Fruit fly (Drosophila melanogaster) whole organism, prepupa: ENCODE data around the gene CG7914.

Source experiments
- CG10631 ChIP-seq: fragments of 200-800 bp; sonication (Bioruptor generic); optimal IDR thresholded peaks from 2 replicates; lab custom pipeline; 2016; ENCODE audit warnings: missing biosample characterization, missing genetic modification characterization
- CG10669 ChIP-seq: fragments of 200-800 bp; sonication (Bioruptor generic); optimal IDR thresholded peaks from 3 replicates; lab custom pipeline; 2018; ENCODE audit warnings: missing biosample characterization, mild to moderate bottlenecking, missing genetic modification characterization, moderate library complexity
- CG11294 ChIP-seq: fragments of 200-800 bp; sonication (Bioruptor generic); IDR thresholded peaks from 2 replicates; pipeline ENCODE4 v1.3.6; 2022; ENCODE audit warnings: missing biosample characterization, missing genetic modification characterization
- CG11762 ChIP-seq: fragments of 200-800 bp; sonication (Bioruptor generic); optimal IDR thresholded peaks from 3 replicates; lab custom pipeline; 2016; ENCODE audit warnings: missing biosample characterization, missing genetic modification characterization; ENCODE audit not compliant: insufficient read depth
- CG11902 ChIP-seq: fragments of 200-800 bp; sonication (Bioruptor generic); optimal IDR thresholded peaks from 3 replicates; lab custom pipeline; 2016; ENCODE audit warnings: missing biosample characterization, missing genetic modification characterization
- CG15336 ChIP-seq: fragments of 200-800 bp; sonication (Bioruptor generic); IDR thresholded peaks from 2 replicates; pipeline ENCODE4 v1.3.6; 2022; ENCODE audit warnings: missing biosample characterization, missing genetic modification characterization
- CG1621 ChIP-seq: fragments of 200-800 bp; sonication (Bioruptor generic); optimal IDR thresholded peaks from 3 replicates; lab custom pipeline; 2018; ENCODE audit warnings: missing biosample characterization, mild to moderate bottlenecking, missing genetic modification characterization
- CG16779 ChIP-seq: fragments of 200-800 bp; sonication (Bioruptor generic); optimal IDR thresholded peaks from 3 replicates; lab custom pipeline; 2017; ENCODE audit warnings: missing biosample characterization, mild to moderate bottlenecking, missing genetic modification characterization
- CG3032 ChIP-seq: fragments of 200-800 bp; optimal IDR thresholded peaks from 2 replicates; lab custom pipeline; 2019; ENCODE audit warnings: missing biosample characterization, mild to moderate bottlenecking, missing genetic modification characterization, moderate library complexity
- CG32006 ChIP-seq: fragments of 200-800 bp; sonication (Bioruptor generic); optimal IDR thresholded peaks from 3 replicates; lab custom pipeline; 2017; ENCODE audit warnings: missing biosample characterization, mild to moderate bottlenecking, missing genetic modification characterization
- CG6792 ChIP-seq: fragments of 200-800 bp; sonication (Bioruptor generic); optimal IDR thresholded peaks from 3 replicates; lab custom pipeline; 2016; ENCODE audit warnings: missing biosample characterization, missing genetic modification characterization
- CG6808 ChIP-seq: fragments of 200-800 bp; sonication (Bioruptor generic); optimal IDR thresholded peaks from 3 replicates; lab custom pipeline; 2017; ENCODE audit warnings: missing biosample characterization, missing genetic modification characterization, mild to moderate bottlenecking, moderate library complexity, missing genetic modification reagents
- CG6854 ChIP-seq: fragments of 200-800 bp; sonication (Bioruptor generic); optimal IDR thresholded peaks from 2 replicates; lab custom pipeline; 2017; ENCODE audit warnings: missing biosample characterization, mild to moderate bottlenecking, missing genetic modification characterization
- CG8119 ChIP-seq: fragments of 200-800 bp; sonication (Bioruptor generic); IDR thresholded peaks from 3 replicates; pipeline ENCODE4 v1.3.6; 2022; ENCODE audit warnings: missing biosample characterization, missing genetic modification characterization
- CG8319 ChIP-seq: fragments of 200-800 bp; sonication (Bioruptor generic); optimal IDR thresholded peaks from 3 replicates; lab custom pipeline; 2016; ENCODE audit warnings: missing biosample characterization, missing genetic modification characterization
- CG8632 ChIP-seq: fragments of 200-800 bp; sonication (Bioruptor generic); optimal IDR thresholded peaks from 3 replicates; lab custom pipeline; 2016; ENCODE audit warnings: missing biosample characterization, missing genetic modification characterization
- CG9139 ChIP-seq: fragments of 200-800 bp; sonication (Bioruptor generic); optimal IDR thresholded peaks from 3 replicates; lab custom pipeline; 2017; ENCODE audit warnings: missing biosample characterization, mild to moderate bottlenecking, missing genetic modification characterization
- Eip75B ChIP-seq: fragments of 200-800 bp; sonication (Bioruptor generic); optimal IDR thresholded peaks from 3 replicates; lab custom pipeline; 2016; ENCODE audit warnings: missing biosample characterization, missing genetic modification characterization
- Eip78C ChIP-seq: fragments of 200-800 bp; sonication (Bioruptor generic); peaks from one replicate; lab custom pipeline; 2016; ENCODE audit warnings: missing biosample characterization, missing genetic modification characterization
- Eip93F ChIP-seq: fragments of 200-800 bp; sonication (Bioruptor generic); optimal IDR thresholded peaks from 2 replicates; lab custom pipeline; 2016; ENCODE audit warnings: missing biosample characterization, mild to moderate bottlenecking, missing genetic modification characterization
- Ets21C ChIP-seq: fragments of 200-800 bp; sonication (Bioruptor generic); optimal IDR thresholded peaks from 3 replicates; lab custom pipeline; 2016; ENCODE audit warnings: missing biosample characterization, missing genetic modification characterization
- Gug ChIP-seq: fragments of 200-800 bp; sonication (Bioruptor generic); IDR thresholded peaks from 2 replicates; pipeline ENCODE4 v1.3.6; 2022; ENCODE audit warnings: missing biosample characterization, missing genetic modification characterization
- Hr38 ChIP-seq: sonication (Bioruptor generic); optimal IDR thresholded peaks from 2 replicates; lab custom pipeline; 2016; ENCODE audit warnings: missing biosample characterization, missing genetic modification characterization
- Hr4 ChIP-seq: fragments of 200-800 bp; sonication (Bioruptor generic); optimal IDR thresholded peaks from 3 replicates; lab custom pipeline; 2016; ENCODE audit warnings: missing biosample characterization, missing genetic modification characterization
- Lpt ChIP-seq: fragments of 200-800 bp; sonication (Bioruptor generic); optimal IDR thresholded peaks from 3 replicates; lab custom pipeline; 2016; ENCODE audit warnings: missing biosample characterization, missing genetic modification characterization
- Met ChIP-seq: fragments of 200-800 bp; sonication (Bioruptor generic); optimal IDR thresholded peaks from 3 replicates; lab custom pipeline; 2016; ENCODE audit warnings: missing biosample characterization, missing genetic modification characterization
- OdsH ChIP-seq: fragments of 200-800 bp; sonication (Bioruptor generic); optimal IDR thresholded peaks from 3 replicates; lab custom pipeline; 2016; ENCODE audit warnings: missing biosample characterization, missing genetic modification characterization
- Smox ChIP-seq: fragments of 200-800 bp; sonication (Bioruptor generic); optimal IDR thresholded peaks from 3 replicates; lab custom pipeline; 2016; ENCODE audit warnings: missing biosample characterization, missing genetic modification characterization
- Sox102F ChIP-seq: fragments of 200-800 bp; sonication (Bioruptor generic); optimal IDR thresholded peaks from 2 replicates; lab custom pipeline; 2016; ENCODE audit warnings: missing biosample characterization, mild to moderate bottlenecking, missing genetic modification characterization
- Sox14 ChIP-seq: fragments of 200-800 bp; sonication (Bioruptor generic); optimal IDR thresholded peaks from 3 replicates; lab custom pipeline; 2016; ENCODE audit warnings: missing biosample characterization, missing genetic modification characterization
- Sox15 ChIP-seq: fragments of 200-800 bp; sonication (Bioruptor generic); optimal IDR thresholded peaks from 3 replicates; lab custom pipeline; 2016; ENCODE audit warnings: missing biosample characterization, missing genetic modification characterization
- acj6 ChIP-seq: fragments of 200-800 bp; sonication (Bioruptor generic); optimal IDR thresholded peaks from 3 replicates; lab custom pipeline; 2016; ENCODE audit warnings: missing biosample characterization, missing genetic modification characterization
- dac ChIP-seq: fragments of 200-800 bp; sonication (Bioruptor generic); optimal IDR thresholded peaks from 2 replicates; lab custom pipeline; 2017; ENCODE audit warnings: missing biosample characterization, mild to moderate bottlenecking, missing genetic modification characterization
- eg ChIP-seq: fragments of 200-800 bp; sonication (Bioruptor generic); IDR thresholded peaks from 3 replicates; pipeline ENCODE4 v1.3.6; 2022; ENCODE audit warnings: missing biosample characterization, missing genetic modification characterization
- esn ChIP-seq: fragments of 200-800 bp; sonication (Bioruptor generic); optimal IDR thresholded peaks from 2 replicates; lab custom pipeline; 2016; ENCODE audit warnings: missing biosample characterization, mild to moderate bottlenecking, missing genetic modification characterization, moderate library complexity
- fd59A ChIP-seq: fragments of 200-800 bp; sonication (Bioruptor generic); optimal IDR thresholded peaks from 2 replicates; lab custom pipeline; 2017; ENCODE audit warnings: missing biosample characterization, mild to moderate bottlenecking, missing genetic modification characterization, missing genetic modification reagents
- fkh ChIP-seq: fragments of 200-800 bp; sonication (Bioruptor generic); optimal IDR thresholded peaks from 3 replicates; lab custom pipeline; 2017; ENCODE audit warnings: missing biosample characterization, mild to moderate bottlenecking, missing genetic modification characterization, moderate library complexity
- lz ChIP-seq: fragments of 200-800 bp; sonication (Bioruptor generic); optimal IDR thresholded peaks from 3 replicates; lab custom pipeline; 2016; ENCODE audit warnings: missing biosample characterization, missing genetic modification characterization
- pdm3 ChIP-seq: fragments of 200-800 bp; sonication (Bioruptor generic); optimal IDR thresholded peaks from 3 replicates; lab custom pipeline; 2016; ENCODE audit warnings: missing biosample characterization, missing genetic modification characterization
- salr ChIP-seq, 2 experiments: fragments of 200-800 bp; sonication (Bioruptor generic); optimal IDR thresholded peaks; 3 replicates each; lab custom pipeline; 2016 to 2018; ENCODE audit warnings: missing biosample characterization in 2 of 2, missing genetic modification characterization in 2 of 2, mild to moderate bottlenecking in 1 of 2
- spab ChIP-seq: fragments of 200-800 bp; sonication (Bioruptor generic); optimal IDR thresholded peaks from 2 replicates; lab custom pipeline; 2017; ENCODE audit warnings: missing biosample characterization, mild to moderate bottlenecking, missing genetic modification characterization, missing genetic modification reagents
- ss ChIP-seq, 2 experiments: fragments of 200-800 bp; sonication (Bioruptor generic); optimal IDR thresholded peaks; 2 replicates in 1 of 2; 3 replicates in 1 of 2; lab custom pipeline; 2017 to 2018; ENCODE audit warnings: mild to moderate bottlenecking in 2 of 2, missing biosample characterization in 2 of 2, missing genetic modification characterization in 2 of 2, moderate library complexity in 1 of 2
- svp ChIP-seq: fragments of 200-800 bp; sonication (Bioruptor generic); peaks from one replicate; lab custom pipeline; 2016; ENCODE audit warnings: missing biosample characterization, missing genetic modification characterization
- topi ChIP-seq: fragments of 200-800 bp; sonication (Bioruptor generic); optimal IDR thresholded peaks from 3 replicates; lab custom pipeline; 2016; ENCODE audit warnings: missing biosample characterization, missing genetic modification characterization
- vri ChIP-seq: fragments of 200-800 bp; sonication (Bioruptor generic); optimal IDR thresholded peaks from 3 replicates; lab custom pipeline; 2016; ENCODE audit warnings: missing biosample characterization, mild to moderate bottlenecking, missing genetic modification characterization

The CG7914 gene

dm6 chrX:19166152-19166935, 26.9 kb downstream of the CG7914 start (continued):
- TF ChIP-seq Sox14 (GFP tag; lab: Kevin White, UChicago) (no peak), topi (GFP tag; lab: Kevin White, UChicago) (peak; percentile 48), CG6808 (GFP tag; lab: Kevin White, UChicago) (peak; percentile 41), acj6 (GFP tag; lab: Kevin White, UChicago) (peak; percentile 44), CG15336 (GFP tag; lab: Robert Waterston, UW) (no peak), Hr4 (GFP tag; lab: Kevin White, UChicago) (peak; percentile 51), Gug (GFP tag; lab: Robert Waterston, UW) (no peak), Lpt (no peak), salr (GFP tag; optimal IDR thresholded peaks at IDR 0.05; lab: Kevin White, UChicago) (peak in 1 of 2 experiments; percentile 14), Smox (GFP tag; lab: Kevin White, UChicago) (peak; percentile 45)

dm6 chrX:19165144-19166011, 27.9 kb downstream of the CG7914 start:
- TF ChIP-seq vri (GFP tag; lab: Kevin White, UChicago), result peak; percentile 67
- no peak for TF ChIP-seq Sox14 (GFP tag; lab: Kevin White, UChicago)
- peak; percentile 67 for TF ChIP-seq eg (GFP tag; lab: Robert Waterston, UW)
- TF ChIP-seq dac (GFP tag; lab: Kevin White, UChicago), result no peak
- TF ChIP-seq lz (GFP tag; lab: Kevin White, UChicago), result peak; percentile 12
- TF ChIP-seq fd59A (GFP tag; lab: Kevin White, UChicago), result no peak
- TF ChIP-seq Sox102F (GFP tag; lab: Kevin White, UChicago), result no peak
- no peak for TF ChIP-seq Eip75B
- TF ChIP-seq CG1621 (tag; lab: Kevin White, UChicago), result peak; percentile 59
- TF ChIP-seq fkh (GFP tag; lab: Kevin White, UChicago), result no peak
- TF ChIP-seq CG10631 (GFP tag; lab: Kevin White, UChicago), result no peak
- peak; percentile 63 for TF ChIP-seq CG9139 (GFP tag; lab: Kevin White, UChicago)
- TF ChIP-seq pdm3 (GFP tag; lab: Kevin White, UChicago), result peak; percentile 5
- TF ChIP-seq CG11762, result no peak
- TF ChIP-seq CG11294, result no peak
- TF ChIP-seq Sox15 (GFP tag; lab: Kevin White, UChicago), result no peak
- no peak for TF ChIP-seq CG6854
- no peak for TF ChIP-seq CG6792 (GFP tag; lab: Kevin White, UChicago)
- no peak for TF ChIP-seq Ets21C (GFP tag; lab: Kevin White, UChicago)
- peak; percentile 86 for TF ChIP-seq Eip78C
- TF ChIP-seq Met, result no peak
- peak; percentile 17 for TF ChIP-seq Smox (GFP tag; lab: Kevin White, UChicago)
- peak; percentile 15 for TF ChIP-seq topi (GFP tag; lab: Kevin White, UChicago)
- peak; percentile 35; the same call in 1 of the 3 replicates for TF ChIP-seq CG8119
- peak; percentile 48 for TF ChIP-seq CG6808 (GFP tag; lab: Kevin White, UChicago)
- no peak for TF ChIP-seq OdsH (GFP tag; lab: Kevin White, UChicago)
- no peak for TF ChIP-seq Hr38 (GFP tag; lab: Kevin White, UChicago)
- peak; percentile 37 for TF ChIP-seq CG3032
- no peak for TF ChIP-seq Lpt
- TF ChIP-seq CG16779 (tag; lab: Kevin White, UChicago), result no peak
- TF ChIP-seq CG8632, result no peak
- peak; percentile 16; the same call in 1 of the 2 replicates for TF ChIP-seq CG15336 (GFP tag; lab: Robert Waterston, UW)
- TF ChIP-seq CG8319, result no peak
- TF ChIP-seq acj6 (GFP tag; lab: Kevin White, UChicago), result no peak
- no peak for TF ChIP-seq Eip93F (GFP tag; lab: Kevin White, UChicago)
- peak; percentile 70 to 73 for TF ChIP-seq ss (GFP tag; optimal IDR thresholded peaks at IDR 0.05; lab: Kevin White, UChicago)
- peak; percentile 54 for TF ChIP-seq CG32006 (GFP tag; lab: Kevin White, UChicago)
- TF ChIP-seq CG10669 (GFP tag; lab: Kevin White, UChicago), result peak; percentile 18
- TF ChIP-seq esn (GFP tag; lab: Kevin White, UChicago), result peak; percentile 16
- TF ChIP-seq CG11902 (GFP tag; lab: Kevin White, UChicago), result no peak
- peak in 1 of 2 experiments; percentile 18 for TF ChIP-seq salr (GFP tag; optimal IDR thresholded peaks at IDR 0.05; lab: Kevin White, UChicago)
- TF ChIP-seq svp, result no peak
- TF ChIP-seq spab, result peak; percentile 45
